Fruit fly (Drosophila melanogaster): ENCODE measurements around the gene TTLL3A.
A peak's percentile ranks its signal among the peaks of the same experiment; 100 is the strongest.

TTLL3A gene

dm6 chr2L:6693794-6694254, 46.2 kb downstream of the TTLL3A start (continued):
- no peak for TF ChIP-seq CG17186 (GFP tag; optimal IDR thresholded peaks at IDR 0.05)
- no peak for TF ChIP-seq schlank (tag; optimal IDR thresholded peaks at IDR 0.05)
- no peak for TF ChIP-seq CG10654 (GFP tag; optimal IDR thresholded peaks at IDR 0.05)
- TF ChIP-seq Max (GFP tag; optimal IDR thresholded peaks at IDR 0.05) = no peak
- no peak for TF ChIP-seq Vsx1 (GFP tag; optimal IDR thresholded peaks at IDR 0.05)
- peak; percentile 50 for TF ChIP-seq CG2875 (GFP tag; optimal IDR thresholded peaks at IDR 0.05)
- TF ChIP-seq CG34376 (GFP tag; optimal IDR thresholded peaks at IDR 0.05) = peak; percentile 14
- no peak for TF ChIP-seq klu (GFP tag; IDR thresholded peaks at IDR 0.05)
- TF ChIP-seq Optix (GFP tag; IDR thresholded peaks at IDR 0.05) = no peak
- TF ChIP-seq Xbp1 (GFP tag; optimal IDR thresholded peaks at IDR 0.05) = peak; percentile 23
- TF ChIP-seq CG1832 (GFP tag; optimal IDR thresholded peaks at IDR 0.05) = no peak
- no peak for TF ChIP-seq CG1792 (GFP tag; optimal IDR thresholded peaks at IDR 0.05)
- TF ChIP-seq sens-2 (GFP tag; IDR thresholded peaks at IDR 0.05) = no peak
- no peak for TF ChIP-seq CG11696 (GFP tag; IDR thresholded peaks at IDR 0.05)
- TF ChIP-seq CG33557 (GFP tag; optimal IDR thresholded peaks at IDR 0.05) = peak; percentile 48
- no peak for TF ChIP-seq Spps (tag; optimal IDR thresholded peaks at IDR 0.05)
- peak; percentile 5 for TF ChIP-seq HmgZ (tag; optimal IDR thresholded peaks at IDR 0.05)
- TF ChIP-seq gce (GFP tag; IDR thresholded peaks at IDR 0.05) = no peak
- TF ChIP-seq Nf-YB (GFP tag; optimal IDR thresholded peaks at IDR 0.05) = peak; percentile 37
- TF ChIP-seq BtbVII (GFP tag; optimal IDR thresholded peaks at IDR 0.05) = peak; percentile 57
- 0 out of 3 replicates have a peak, but pooled peaks have one; percentile 35 for TF ChIP-seq ci (GFP tag; IDR thresholded peaks at IDR 0.05)
- TF ChIP-seq CG10267 (tag; optimal IDR thresholded peaks at IDR 0.05) = peak; percentile 79
- TF ChIP-seq scrt (GFP tag; optimal IDR thresholded peaks at IDR 0.05) = peak; percentile 20
- no peak for TF ChIP-seq Bgb (GFP tag; IDR thresholded peaks at IDR 0.05; ENCODE audit: partially characterized antibody)
- TF ChIP-seq pros (GFP tag; optimal IDR thresholded peaks at IDR 0.05) = no peak
- TF ChIP-seq unc-4 (GFP tag; IDR thresholded peaks at IDR 0.05; ENCODE audit: partially characterized antibody) = no peak
- TF ChIP-seq ATbp (GFP tag; optimal IDR thresholded peaks at IDR 0.05) = peak; percentile 39
- TF ChIP-seq CG12659 (GFP tag; optimal IDR thresholded peaks at IDR 0.05) = peak; percentile 50
- TF ChIP-seq sens (GFP tag) = peak; percentile 90
- no peak for TF ChIP-seq stc (GFP tag; IDR thresholded peaks at IDR 0.05)
- no peak for TF ChIP-seq CG10462 (GFP tag; optimal IDR thresholded peaks at IDR 0.05)
- TF ChIP-seq Med (GFP tag) = peak; percentile 53
- TF ChIP-seq CG42726 (GFP tag; IDR thresholded peaks at IDR 0.05; ENCODE audit: partially characterized antibody) = no peak
- no peak for TF ChIP-seq slou (GFP tag; optimal IDR thresholded peaks at IDR 0.05)
- TF ChIP-seq CG13287 (GFP tag; IDR thresholded peaks at IDR 0.05; ENCODE audit: partially characterized antibody) = no peak
- no peak for TF ChIP-seq prd (optimal IDR thresholded peaks at IDR 0.05)
- TF ChIP-seq prd (GFP tag; IDR thresholded peaks at IDR 0.05) = 0 out of 3 replicates have a peak, but pooled peaks have one; percentile 23
- no peak for TF ChIP-seq sim (GFP tag; IDR thresholded peaks at IDR 0.05)
- peak; percentile 2 for TF ChIP-seq Side (GFP tag; optimal IDR thresholded peaks at IDR 0.05)
- no peak for TF ChIP-seq ase (GFP tag; IDR thresholded peaks at IDR 0.05)
- TF ChIP-seq fu2 (GFP tag; optimal IDR thresholded peaks at IDR 0.05) = no peak
- no peak for TF ChIP-seq CG11247 (GFP tag; IDR thresholded peaks at IDR 0.05)
- TF ChIP-seq stwl (tag; optimal IDR thresholded peaks at IDR 0.05) = no peak
- TF ChIP-seq bsh (GFP tag; optimal IDR thresholded peaks at IDR 0.05) = peak; percentile 47 to 58
- TF ChIP-seq hb (GFP tag; IDR thresholded peaks at IDR 0.05; ENCODE audit: partially characterized antibody) = no peak
- TF ChIP-seq lilli (GFP tag; optimal IDR thresholded peaks at IDR 0.05) = peak; percentile 27
- TF ChIP-seq tx (GFP tag; optimal IDR thresholded peaks at IDR 0.05) = no peak
- TF ChIP-seq dati (GFP tag; IDR thresholded peaks at IDR 0.05) = no peak
- no peak for TF ChIP-seq Dbx (GFP tag; IDR thresholded peaks at IDR 0.05)
- TF ChIP-seq gsb (GFP tag; IDR thresholded peaks at IDR 0.05) = no peak
- TF ChIP-seq Dip3 (GFP tag; optimal IDR thresholded peaks at IDR 0.05) = no peak
